Worm (Caenorhabditis elegans) whole organism, L4 larva: Measurements from ENCODE around the gene T01G1.4.
A peak's percentile ranks its signal among the peaks of the same experiment; 100 is the strongest.

Source experiments
- F26F4.8 ChIP-seq: fragments of 200-800 bp; sonication (Bioruptor generic); conservative IDR thresholded peaks from 2 replicates; pipeline ENCODE4 v1.3.6; 2022; ENCODE audit warnings: missing genetic modification characterization, missing compliant biosample characterization
- R02D3.7 ChIP-seq: fragments of 150-350 bp; sonication (generic microtip); optimal IDR thresholded peaks from 3 replicates; lab custom pipeline; 2014; ENCODE audit warnings: missing biosample characterization, missing genetic modification characterization
- T20F7.1 ChIP-seq: fragments of 200-800 bp; sonication (Bioruptor generic); optimal IDR thresholded peaks from 2 replicates; lab custom pipeline; 2018; ENCODE audit warnings: mild to moderate bottlenecking, missing genetic modification characterization, missing compliant biosample characterization
- Y105C5A.15 ChIP-seq: fragments of 200-800 bp; sonication (Bioruptor generic); IDR thresholded peaks from 2 replicates; pipeline ENCODE4 v1.3.6; 2022; ENCODE audit warnings: missing genetic modification characterization, missing compliant biosample characterization
- ZK337.2 ChIP-seq: fragments of 200-800 bp; sonication (Bioruptor generic); IDR thresholded peaks from 2 replicates; pipeline ENCODE4 v1.3.6; 2022; ENCODE audit warnings: missing genetic modification reagents, missing genetic modification characterization, missing compliant biosample characterization
- ZK546.5 ChIP-seq, 2 experiments: sonication (generic microtip); optimal IDR thresholded peaks; 2 replicates each; lab custom pipeline; 2017; ENCODE audit warnings: missing biosample characterization in 2 of 2, missing genetic modification characterization in 2 of 2
- aha-1 ChIP-seq: fragments of 150-350 bp; peaks from one replicate; lab custom pipeline; 2014; ENCODE audit warnings: missing biosample characterization, missing genetic modification characterization
- aly-2 ChIP-seq: sonication (generic microtip); optimal IDR thresholded peaks from 2 replicates; lab custom pipeline; 2018; ENCODE audit warnings: missing biosample characterization, missing genetic modification characterization
- attf-4 ChIP-seq: sonication (generic microtip); optimal IDR thresholded peaks from 3 replicates; lab custom pipeline; 2017; ENCODE audit warnings: missing biosample characterization, missing genetic modification characterization
- ceh-20 ChIP-seq: fragments of 200-800 bp; sonication (Bioruptor generic); IDR thresholded peaks from 2 replicates; pipeline ENCODE4 v1.3.6; 2022; ENCODE audit warnings: missing genetic modification reagents, missing genetic modification characterization, missing compliant biosample characterization
- ceh-32 ChIP-seq: sonication (generic microtip); optimal IDR thresholded peaks from 2 replicates; lab custom pipeline; 2016; ENCODE audit warnings: mild to moderate bottlenecking, missing genetic modification characterization, missing compliant biosample characterization; ENCODE audit not compliant: poor library complexity
- ceh-44 ChIP-seq: fragments of 200-800 bp; sonication (Bioruptor generic); IDR thresholded peaks from 2 replicates; pipeline ENCODE4 v1.3.6; 2022; ENCODE audit warnings: missing genetic modification reagents, missing genetic modification characterization, missing compliant biosample characterization
- ceh-82 ChIP-seq: sonication (generic microtip); optimal IDR thresholded peaks from 2 replicates; lab custom pipeline; 2017; ENCODE audit warnings: missing biosample characterization, missing genetic modification characterization
- ctbp-1 ChIP-seq: fragments of 200-800 bp; sonication (Bioruptor generic); IDR thresholded peaks from 2 replicates; pipeline ENCODE4 v1.3.6; 2022; ENCODE audit warnings: missing genetic modification reagents, missing genetic modification characterization, missing compliant biosample characterization
- daf-8 ChIP-seq: fragments of 200-800 bp; sonication (Bioruptor generic); IDR thresholded peaks from 2 replicates; pipeline ENCODE4 v1.3.6; 2022; ENCODE audit warnings: missing genetic modification characterization, missing compliant biosample characterization
- dpl-1 ChIP-seq: fragments of 150-350 bp; optimal IDR thresholded peaks from 2 replicates; lab custom pipeline; 2014; ENCODE audit warnings: missing biosample characterization, missing genetic modification reagents, missing genetic modification characterization
- egl-43 ChIP-seq: fragments of 200-800 bp; sonication (Bioruptor generic); IDR thresholded peaks from 2 replicates; pipeline ENCODE4 v1.3.6; 2022; ENCODE audit warnings: missing genetic modification reagents, missing genetic modification characterization, missing compliant biosample characterization
- fos-1 ChIP-seq: fragments of 150-350 bp; optimal IDR thresholded peaks from 2 replicates; lab custom pipeline; 2014; ENCODE audit warnings: missing biosample characterization, missing genetic modification characterization
- gei-8 ChIP-seq: fragments of 200-800 bp; sonication (Bioruptor generic); optimal IDR thresholded peaks from 2 replicates; lab custom pipeline; 2018; ENCODE audit warnings: mild to moderate bottlenecking, missing genetic modification characterization, missing compliant biosample characterization
- hlh-11 ChIP-seq: fragments of 200-800 bp; sonication (Bioruptor generic); optimal IDR thresholded peaks from 2 replicates; lab custom pipeline; 2018; ENCODE audit warnings: mild to moderate bottlenecking, missing genetic modification characterization, missing compliant biosample characterization
- hlh-30 ChIP-seq: sonication (generic microtip); optimal IDR thresholded peaks from 2 replicates; lab custom pipeline; 2017; ENCODE audit warnings: antibody characterized with exemption, mild to moderate bottlenecking, missing genetic modification characterization, missing compliant biosample characterization; ENCODE audit not compliant: insufficient read depth
- lin-29 ChIP-seq: fragments of 200-800 bp; sonication (Bioruptor generic); IDR thresholded peaks from 2 replicates; pipeline ENCODE4 v1.3.6; 2022; ENCODE audit warnings: missing genetic modification reagents, missing genetic modification characterization, missing compliant biosample characterization
- lin-38 ChIP-seq: fragments of 200-800 bp; sonication (Bioruptor generic); IDR thresholded peaks from 2 replicates; pipeline ENCODE4 v1.3.6; 2022; ENCODE audit warnings: missing genetic modification reagents, missing genetic modification characterization, missing compliant biosample characterization
- lin-39 ChIP-seq: fragments of 150-350 bp; optimal IDR thresholded peaks from 2 replicates; lab custom pipeline; 2014; ENCODE audit warnings: missing biosample characterization, missing genetic modification reagents, missing genetic modification characterization
- lsy-2 ChIP-seq, 2 experiments: fragments of 150-350 bp in 1 of 2; sonication (generic microtip) in 1 of 2; optimal IDR thresholded peaks; 2 replicates each; lab custom pipeline; 2014 to 2017; ENCODE audit warnings: missing biosample characterization in 2 of 2, missing genetic modification characterization in 2 of 2
- madf-5 ChIP-seq, 2 experiments: fragments of 200-800 bp; sonication (Bioruptor generic); IDR thresholded peaks; 2 replicates each; pipeline ENCODE4 v1.3.6; 2022; ENCODE audit warnings: missing compliant biosample characterization in 2 of 2, missing genetic modification characterization in 2 of 2
- madf-9 ChIP-seq: fragments of 200-800 bp; sonication (Bioruptor generic); conservative IDR thresholded peaks from 2 replicates; pipeline ENCODE4 v1.3.6; 2022; ENCODE audit warnings: missing genetic modification reagents, missing genetic modification characterization, missing compliant biosample characterization
- mes-2 ChIP-seq: sonication (generic microtip); optimal IDR thresholded peaks from 2 replicates; lab custom pipeline; 2016; ENCODE audit warnings: missing genotype, mild to moderate bottlenecking, missing genetic modification characterization, missing compliant biosample characterization; ENCODE audit not compliant: poor library complexity, severe bottlenecking
- nhr-237 ChIP-seq: sonication (generic microtip); optimal IDR thresholded peaks from 2 replicates; lab custom pipeline; 2017; ENCODE audit warnings: missing biosample characterization, missing genetic modification characterization
- nhr-41 ChIP-seq: fragments of 200-800 bp; sonication (Bioruptor generic); IDR thresholded peaks from 2 replicates; pipeline ENCODE4 v1.3.6; 2022; ENCODE audit warnings: missing genetic modification reagents, missing genetic modification characterization, missing compliant biosample characterization
- pha-4 ChIP-seq, 2 experiments: fragments of 150-350 bp in 1 of 2; fragments of 200-800 bp in 1 of 2; sonication (Bioruptor generic) in 1 of 2; IDR thresholded peaks in 1 of 2; optimal IDR thresholded peaks in 1 of 2; 2 replicates each; pipeline versions ENCODE4 v1.3.6 to Lab custom; 2014 to 2022; ENCODE audit warnings: missing genetic modification characterization in 2 of 2, missing genetic modification reagents in 2 of 2, missing biosample characterization in 1 of 2, missing compliant biosample characterization in 1 of 2
- php-3 ChIP-seq: fragments of 200-800 bp; sonication (Bioruptor generic); IDR thresholded peaks from 2 replicates; pipeline ENCODE4 v1.3.6; 2022; ENCODE audit warnings: missing genetic modification reagents, missing genetic modification characterization, missing compliant biosample characterization
- saeg-2 ChIP-seq: fragments of 200-800 bp; sonication (Bioruptor generic); IDR thresholded peaks from 2 replicates; pipeline ENCODE4 v1.3.6; 2022; ENCODE audit warnings: missing genetic modification reagents, missing genetic modification characterization, missing compliant biosample characterization
- skn-1 ChIP-seq: fragments of 150-350 bp; optimal IDR thresholded peaks from 2 replicates; lab custom pipeline; 2014; ENCODE audit warnings: missing biosample characterization, missing genetic modification characterization
- snpc-1.2 ChIP-seq: fragments of 200-800 bp; sonication (Bioruptor generic); IDR thresholded peaks from 2 replicates; pipeline ENCODE4 v1.3.6; 2022; ENCODE audit warnings: missing genetic modification reagents, missing genetic modification characterization, missing compliant biosample characterization
- snpc-4 ChIP-seq: fragments of 150-350 bp; optimal IDR thresholded peaks from 2 replicates; lab custom pipeline; 2014; ENCODE audit warnings: missing biosample characterization, missing genetic modification characterization
- spr-1 ChIP-seq: sonication (generic microtip); optimal IDR thresholded peaks from 2 replicates; lab custom pipeline; 2016; ENCODE audit warnings: mild to moderate bottlenecking, missing genetic modification characterization, missing compliant biosample characterization
- unc-130 ChIP-seq: sonication (generic microtip); optimal IDR thresholded peaks from 2 replicates; lab custom pipeline; 2016; ENCODE audit warnings: missing genetic modification reagents, missing genetic modification characterization, missing compliant biosample characterization
- unc-62 ChIP-seq, 3 experiments: fragments of 150-350 bp in 1 of 3; sonication (generic microtip); optimal IDR thresholded peaks in 2 of 3; peaks in 1 of 3; 1 replicate in 1 of 3; 2 replicates in 2 of 3; lab custom pipeline; 2014 to 2017; ENCODE audit warnings: missing biosample characterization in 3 of 3, missing genetic modification characterization in 3 of 3, missing genetic modification reagents in 3 of 3, missing genotype in 1 of 3
- vab-7 ChIP-seq: fragments of 200-800 bp; sonication (Bioruptor generic); IDR thresholded peaks from 2 replicates; pipeline ENCODE4 v1.3.6; 2022; ENCODE audit warnings: missing genetic modification reagents, missing genetic modification characterization, missing compliant biosample characterization
- zip-11 ChIP-seq: fragments of 200-800 bp; sonication (Bioruptor generic); IDR thresholded peaks from 2 replicates; pipeline ENCODE4 v1.3.6; 2022; ENCODE audit warnings: missing genetic modification characterization, missing compliant biosample characterization
- ztf-7 ChIP-seq: fragments of 150-350 bp; optimal IDR thresholded peaks from 2 replicates; lab custom pipeline; 2014; ENCODE audit warnings: missing biosample characterization, missing genetic modification characterization

T01G1.4 gene

ce11 chrIV:11375713-11376112, 14.4 kb upstream of the T01G1.4 start:
- TF ChIP-seq aha-1 (tag; lab: Kevin White, UChicago) = peak; percentile 93
- no peak for TF ChIP-seq madf-5 (GFP tag; IDR thresholded peaks at IDR 0.05; lab: Robert Waterston, UW)
- no peak for TF ChIP-seq ceh-82
- no peak for TF ChIP-seq daf-8 (GFP tag; lab: Robert Waterston, UW)
- TF ChIP-seq ceh-32 (tag; lab: Kevin White, UChicago) = no peak

ce11 chrIV:11372366-11372997, 11.2 kb upstream of the T01G1.4 start, which contains the start of gene cbd-1:
Gene cbd-1 (plus strand): TSS chrIV:11372991.
- TF ChIP-seq lin-39 (tag; lab: Kevin White, UChicago) (no peak), daf-8 (GFP tag; lab: Robert Waterston, UW) (no peak), mes-2 (tag; lab: Kevin White, UChicago) (no peak), madf-9 (no peak), lin-38 (GFP tag; lab: Robert Waterston, UW) (peak; percentile 19; the same call in 1 of the 2 replicates), saeg-2 (GFP tag; lab: Robert Waterston, UW) (no peak)

- no peak for TF ChIP-seq spr-1 (tag; lab: Kevin White, UChicago)
- no peak for TF ChIP-seq R02D3.7
- TF ChIP-seq F26F4.8 = no peak
- TF ChIP-seq ceh-44 (GFP tag; lab: Robert Waterston, UW) = no peak
- no peak for TF ChIP-seq skn-1 (tag; lab: Kevin White, UChicago)
- no peak for TF ChIP-seq ZK337.2 (GFP tag; lab: Robert Waterston, UW)
- no peak for TF ChIP-seq ceh-32 (tag; lab: Kevin White, UChicago)
- no peak for TF ChIP-seq egl-43 (GFP tag; lab: Robert Waterston, UW)
- TF ChIP-seq dpl-1 = peak; percentile 42
- peak; percentile 51 for TF ChIP-seq lin-38 (GFP tag; lab: Robert Waterston, UW)
- no peak for TF ChIP-seq gei-8 (GFP tag; lab: Kevin White, UChicago)
- TF ChIP-seq ctbp-1 (GFP tag; lab: Robert Waterston, UW) = no peak
- no peak for TF ChIP-seq php-3 (GFP tag; lab: Robert Waterston, UW)
- TF ChIP-seq ztf-7 (tag; lab: Kevin White, UChicago) = no peak
- no peak for TF ChIP-seq zip-11
- no peak for TF ChIP-seq saeg-2 (GFP tag; lab: Robert Waterston, UW)
- TF ChIP-seq unc-130 = no peak
- TF ChIP-seq hlh-11 (tag; lab: Kevin White, UChicago) = no peak
- TF ChIP-seq aly-2 (tag; lab: Kevin White, UChicago) = no peak
- no peak for TF ChIP-seq snpc-1.2 (GFP tag; lab: Robert Waterston, UW)
- TF ChIP-seq Y105C5A.15 (GFP tag; lab: Robert Waterston, UW) = no peak
- TF ChIP-seq ZK546.5 (tag; optimal IDR thresholded peaks at IDR 0.05; lab: Kevin White, UChicago) = no peak
- TF ChIP-seq snpc-4 (tag; lab: Kevin White, UChicago) = no peak
- TF ChIP-seq mes-2 (tag; lab: Kevin White, UChicago) = peak; percentile 53
- peak in 1 of 2 experiments; percentile 18 for TF ChIP-seq unc-62 (GFP tag; optimal IDR thresholded peaks at IDR 0.05 in 1 of 2; lab: Kevin White, UChicago)
- no peak for TF ChIP-seq unc-62 (tag; optimal IDR thresholded peaks at IDR 0.05; lab: Kevin White, UChicago)
- peak in 1 of 2 experiments; percentile 26 for TF ChIP-seq lsy-2 (tag; optimal IDR thresholded peaks at IDR 0.05; lab: Kevin White, UChicago)
Measured at ce11 chrIV:11371645-11372044, 10.3 kb upstream of the T01G1.4 start, which contains the start of gene sec-31. Gene sec-31 (minus strand): TSS chrIV:11371792.

- TF ChIP-seq pha-4 (GFP tag; IDR thresholded peaks at IDR 0.05; lab: Robert Waterston, UW) (no peak), pha-4 (tag; optimal IDR thresholded peaks at IDR 0.05; lab: Kevin White, UChicago) (no peak), nhr-41 (GFP tag; lab: Robert Waterston, UW) (no peak), unc-62 (GFP tag; optimal IDR thresholded peaks at IDR 0.05 in 1 of 2; lab: Kevin White, UChicago) (peak in 1 of 2 experiments; percentile 61), unc-62 (tag; optimal IDR thresholded peaks at IDR 0.05; lab: Kevin White, UChicago) (no peak), T20F7.1 (GFP tag; lab: Kevin White, UChicago) (no peak), nhr-237 (tag; lab: Kevin White, UChicago) (no peak), fos-1 (tag; lab: Kevin White, UChicago) (no peak), lin-29 (GFP tag; lab: Robert Waterston, UW) (no peak), ceh-20 (GFP tag; lab: Robert Waterston, UW) (no peak), saeg-2 (GFP tag; lab: Robert Waterston, UW) (no peak), ceh-44 (GFP tag; lab: Robert Waterston, UW) (no peak), attf-4 (tag; lab: Kevin White, UChicago) (no peak), snpc-4 (tag; lab: Kevin White, UChicago) (no peak), aha-1 (tag; lab: Kevin White, UChicago) (peak; percentile 53), vab-7 (GFP tag; lab: Robert Waterston, UW) (no peak), hlh-30 (no peak)
Measured at ce11 chrIV:11363806-11364562, 2.7 kb upstream of the T01G1.4 start.
